Fruit fly (Drosophila melanogaster) whole organism, embryonic: ENCODE measurements around the gene Unc-115b.

ENCODE experiments used
- B-H2 ChIP-seq: fragments of 200-800 bp; sonication (Bioruptor generic); optimal IDR thresholded peaks from 2 replicates; lab custom pipeline; 2018; ENCODE audit warnings: missing biosample characterization, mild to moderate bottlenecking, missing genetic modification characterization
- CG10431 ChIP-seq: fragments of 200-800 bp; sonication (Bioruptor generic); optimal IDR thresholded peaks from 3 replicates; lab custom pipeline; 2018; ENCODE audit warnings: missing biosample characterization, mild to moderate bottlenecking, missing genetic modification characterization
- CG10543 ChIP-seq: fragments of 200-800 bp; sonication (Bioruptor generic); optimal IDR thresholded peaks from 3 replicates; lab custom pipeline; 2017; ENCODE audit warnings: missing biosample characterization, mild to moderate bottlenecking, missing genetic modification characterization, moderate library complexity
- CG11085 ChIP-seq: fragments of 200-800 bp; sonication (Bioruptor generic); IDR thresholded peaks from 2 replicates; pipeline ENCODE4 v1.3.6; 2022; ENCODE audit warnings: missing biosample characterization, missing genetic modification characterization
- CG12659 ChIP-seq: fragments of 200-800 bp; sonication (Bioruptor generic); optimal IDR thresholded peaks from 3 replicates; lab custom pipeline; 2017; ENCODE audit warnings: mild to moderate bottlenecking, missing biosample characterization, missing genetic modification reagents, missing genetic modification characterization
- CG15073 ChIP-seq: fragments of 200-800 bp; sonication (Bioruptor generic); optimal IDR thresholded peaks from 2 replicates; lab custom pipeline; 2016; ENCODE audit warnings: missing biosample characterization, missing genetic modification characterization
- CG16815 ChIP-seq: fragments of 200-800 bp; sonication (Bioruptor generic); optimal IDR thresholded peaks from 3 replicates; lab custom pipeline; 2017; ENCODE audit warnings: missing biosample characterization, mild to moderate bottlenecking, missing genetic modification characterization
- CG16863 ChIP-seq: fragments of 200-800 bp; sonication (Bioruptor generic); optimal IDR thresholded peaks from 3 replicates; lab custom pipeline; 2016; ENCODE audit warnings: missing biosample characterization, missing genetic modification characterization
- CG17385 ChIP-seq: fragments of 200-800 bp; sonication (Bioruptor generic); optimal IDR thresholded peaks from 3 replicates; lab custom pipeline; 2018; ENCODE audit warnings: missing biosample characterization, mild to moderate bottlenecking, missing genetic modification characterization
- CG17568 ChIP-seq: fragments of 200-800 bp; sonication (Bioruptor generic); optimal IDR thresholded peaks from 2 replicates; lab custom pipeline; 2018; ENCODE audit warnings: missing biosample characterization, mild to moderate bottlenecking, missing genetic modification characterization, moderate library complexity
- CG2199 ChIP-seq: fragments of 200-800 bp; sonication (Bioruptor generic); IDR thresholded peaks from 3 replicates; pipeline ENCODE4 v1.3.6; 2022; ENCODE audit warnings: missing biosample characterization, missing genetic modification characterization
- CG4328 ChIP-seq: fragments of 200-800 bp; sonication (Bioruptor generic); optimal IDR thresholded peaks from 3 replicates; lab custom pipeline; 2017; ENCODE audit warnings: missing biosample characterization, missing genetic modification reagents, missing genetic modification characterization
- CG7987 ChIP-seq: fragments of 200-800 bp; sonication (Bioruptor generic); optimal IDR thresholded peaks from 2 replicates; lab custom pipeline; 2018; ENCODE audit warnings: missing biosample characterization, mild to moderate bottlenecking, missing genetic modification characterization, moderate library complexity
- CG8290 ChIP-seq, 3 experiments: fragments of 200-800 bp; sonication (Bioruptor generic); optimal IDR thresholded peaks; 2 replicates each; lab custom pipeline; 2016 to 2019; ENCODE audit warnings: missing biosample characterization in 3 of 3, missing genetic modification characterization in 3 of 3, mild to moderate bottlenecking in 2 of 3, moderate library complexity in 1 of 3
- CG9817 ChIP-seq: fragments of 200-800 bp; sonication (Bioruptor generic); optimal IDR thresholded peaks from 2 replicates; lab custom pipeline; 2018; ENCODE audit warnings: missing biosample characterization, mild to moderate bottlenecking, missing genetic modification characterization, moderate library complexity
- Camta ChIP-seq: fragments of 200-800 bp; sonication (Bioruptor generic); optimal IDR thresholded peaks from 2 replicates; lab custom pipeline; 2016; ENCODE audit warnings: missing biosample characterization, missing genetic modification characterization
- CrebB ChIP-seq: fragments of 200-800 bp; sonication (Bioruptor generic); optimal IDR thresholded peaks from 3 replicates; lab custom pipeline; 2018; ENCODE audit warnings: missing biosample characterization, mild to moderate bottlenecking, missing genetic modification characterization
- Dp ChIP-seq: fragments of 200-800 bp; sonication (Bioruptor generic); optimal IDR thresholded peaks from 2 replicates; lab custom pipeline; 2018; ENCODE audit warnings: missing biosample characterization, mild to moderate bottlenecking, missing genetic modification characterization, moderate library complexity
- Fer1 ChIP-seq: fragments of 200-800 bp; sonication (Bioruptor generic); optimal IDR thresholded peaks from 2 replicates; lab custom pipeline; 2017; ENCODE audit warnings: missing biosample characterization, mild to moderate bottlenecking, missing genetic modification characterization
- Fer2 ChIP-seq: fragments of 200-800 bp; sonication (Bioruptor generic); optimal IDR thresholded peaks from 2 replicates; lab custom pipeline; 2018; ENCODE audit warnings: missing biosample characterization, mild to moderate bottlenecking, missing genetic modification characterization, moderate library complexity
- GATAe ChIP-seq: fragments of 200-800 bp; sonication (Bioruptor generic); conservative IDR thresholded peaks from 2 replicates; pipeline ENCODE4 v1.3.6; 2022; ENCODE audit warnings: missing biosample characterization, missing genetic modification characterization
- Gsc ChIP-seq: fragments of 200-800 bp; sonication (Bioruptor generic); IDR thresholded peaks from 2 replicates; pipeline ENCODE4 v1.3.6; 2022; ENCODE audit warnings: missing biosample characterization, missing genetic modification characterization
- HLH4C ChIP-seq: fragments of 200-800 bp; sonication (Bioruptor generic); IDR thresholded peaks from 3 replicates; pipeline ENCODE4 v1.3.6; 2022; ENCODE audit warnings: missing biosample characterization, missing genetic modification characterization; ENCODE audit not compliant: partially characterized antibody
- MBD-R2 ChIP-seq: fragments of 200-800 bp; sonication (Bioruptor generic); IDR thresholded peaks from 2 replicates; pipeline ENCODE4 v1.3.6; 2022; ENCODE audit warnings: missing biosample characterization, missing genetic modification characterization
- Max ChIP-seq: fragments of 200-800 bp; sonication (Bioruptor generic); optimal IDR thresholded peaks from 2 replicates; lab custom pipeline; 2016; ENCODE audit warnings: missing biosample characterization, mild to moderate bottlenecking, missing genetic modification characterization
- Tbp ChIP-seq: fragments of >200 bp; optimal IDR thresholded peaks from 2 replicates; lab custom pipeline; 2018; ENCODE audit warnings: missing biosample characterization, missing genetic modification characterization
- cg ChIP-seq: fragments of 200-800 bp; sonication (Bioruptor generic); optimal IDR thresholded peaks from 3 replicates; lab custom pipeline; 2019; ENCODE audit warnings: missing biosample characterization, mild to moderate bottlenecking, missing genetic modification characterization, moderate library complexity
- cwo ChIP-seq: fragments of 200-800 bp; sonication (Bioruptor generic); optimal IDR thresholded peaks from 3 replicates; lab custom pipeline; 2017; ENCODE audit warnings: missing biosample characterization, missing genetic modification characterization, mild to moderate bottlenecking, moderate library complexity, missing genetic modification reagents
- gcm ChIP-seq: fragments of 200-800 bp; sonication (Bioruptor generic); optimal IDR thresholded peaks from 2 replicates; lab custom pipeline; 2019; ENCODE audit warnings: missing biosample characterization, mild to moderate bottlenecking, missing genetic modification characterization, moderate library complexity
- gsb-n ChIP-seq: fragments of 200-800 bp; sonication (Bioruptor generic); optimal IDR thresholded peaks from 3 replicates; lab custom pipeline; 2018; ENCODE audit warnings: missing biosample characterization, mild to moderate bottlenecking, missing genetic modification characterization
- lov ChIP-seq, 2 experiments: fragments of 200-800 bp in 1 of 2; fragments of >200 bp in 1 of 2; sonication (Bioruptor generic) in 1 of 2; IDR thresholded peaks in 1 of 2; optimal IDR thresholded peaks in 1 of 2; 2 replicates in 1 of 2; 3 replicates in 1 of 2; pipeline versions ENCODE4 v1.3.6 to Lab custom; 2017 to 2022; ENCODE audit warnings: missing biosample characterization in 1 of 2, missing genetic modification characterization in 1 of 2
- nom ChIP-seq: fragments of 200-800 bp; sonication (Bioruptor generic); optimal IDR thresholded peaks from 2 replicates; lab custom pipeline; 2017; ENCODE audit warnings: missing biosample characterization, missing genetic modification characterization, mild to moderate bottlenecking, moderate library complexity, missing genetic modification reagents
- onecut ChIP-seq: fragments of 200-800 bp; sonication (Bioruptor generic); IDR thresholded peaks from 2 replicates; pipeline ENCODE4 v1.3.6; 2022; ENCODE audit warnings: missing biosample characterization, missing genetic modification characterization
- peb ChIP-seq: fragments of 200-800 bp; sonication (Bioruptor generic); IDR thresholded peaks from 2 replicates; pipeline ENCODE4 v1.3.6; 2022; ENCODE audit warnings: missing biosample characterization, missing genetic modification characterization
- pfk ChIP-seq: fragments of 200-800 bp; sonication (Bioruptor generic); optimal IDR thresholded peaks from 2 replicates; lab custom pipeline; 2018; ENCODE audit warnings: missing biosample characterization, mild to moderate bottlenecking, missing genetic modification characterization, moderate library complexity
- scrt ChIP-seq: fragments of 200-800 bp; sonication (Bioruptor generic); optimal IDR thresholded peaks from 2 replicates; lab custom pipeline; 2018; ENCODE audit warnings: missing biosample characterization, mild to moderate bottlenecking, missing genetic modification characterization, moderate library complexity
- sd ChIP-seq: fragments of 200-800 bp; sonication (Bioruptor generic); optimal IDR thresholded peaks from 3 replicates; lab custom pipeline; 2018; ENCODE audit warnings: missing biosample characterization, mild to moderate bottlenecking, missing genetic modification characterization, moderate library complexity
- slou ChIP-seq: fragments of 200-800 bp; sonication (Bioruptor generic); optimal IDR thresholded peaks from 3 replicates; lab custom pipeline; 2016; ENCODE audit warnings: missing biosample characterization, missing genetic modification characterization
- wek ChIP-seq: fragments of 200-800 bp; sonication (Bioruptor generic); optimal IDR thresholded peaks from 3 replicates; lab custom pipeline; 2018; ENCODE audit warnings: missing biosample characterization, mild to moderate bottlenecking, missing genetic modification characterization, moderate library complexity

The Unc-115b gene

DNA sequence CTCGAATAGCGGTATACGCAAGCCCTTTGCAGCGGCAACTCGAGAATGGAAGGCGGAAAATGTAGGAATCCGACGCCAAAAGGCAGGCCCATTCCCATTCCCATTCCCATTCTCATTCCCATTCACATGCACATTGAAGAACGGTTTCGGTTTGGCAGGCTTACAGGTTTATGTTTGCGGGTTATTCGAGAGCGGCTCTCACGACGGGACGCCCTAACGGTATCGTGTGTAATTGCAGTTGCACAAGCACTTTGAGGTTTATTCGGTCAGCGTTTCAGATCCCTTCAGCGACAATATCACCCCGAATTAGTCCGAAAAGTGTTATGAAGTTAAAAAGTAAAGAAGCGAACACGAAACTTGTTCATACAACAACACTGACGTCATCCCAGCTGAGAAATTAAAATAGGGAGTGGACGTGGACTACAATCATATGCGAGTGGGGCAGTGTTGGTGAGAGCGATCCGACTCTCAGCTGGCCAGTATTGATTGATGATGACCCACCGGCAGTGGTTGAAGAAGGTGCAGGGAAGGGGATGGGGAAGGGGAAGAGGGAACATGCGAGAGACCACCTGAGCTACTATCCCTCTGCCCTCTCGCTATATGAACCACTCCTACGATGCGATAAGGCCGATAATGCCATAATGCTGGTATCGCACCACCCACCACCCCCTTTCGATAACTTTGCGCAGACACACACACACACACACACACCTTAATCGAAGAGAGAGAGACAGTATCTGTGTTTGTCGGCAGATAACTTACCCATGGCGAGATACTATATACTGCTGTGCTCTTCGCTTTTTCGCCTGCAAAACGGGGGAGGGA is 11.8 kb upstream of the Unc-115b start (continued):
- TF ChIP-seq CG10543 (GFP tag; lab: Kevin White, UChicago) (peak; percentile 82), MBD-R2 (GFP tag; lab: Robert Waterston, UW) (no peak), nom (GFP tag; lab: Kevin White, UChicago) (peak; percentile 35), sd (peak; percentile 40), CG16815 (GFP tag; lab: Kevin White, UChicago) (no peak), Tbp (no peak), CG2199 (GFP tag; lab: Robert Waterston, UW) (no peak), scrt (GFP tag; lab: Kevin White, UChicago) (no peak), Gsc (no peak), Fer1 (GFP tag; lab: Kevin White, UChicago) (no peak), CG10431 (GFP tag; lab: Kevin White, UChicago) (no peak), Max (no peak), Dp (GFP tag; lab: Kevin White, UChicago) (no peak), Fer2 (tag; lab: Kevin White, UChicago) (no peak), gcm (GFP tag; lab: Kevin White, UChicago) (peak; percentile 43), CG9817 (tag; lab: Kevin White, UChicago) (no peak), HLH4C (GFP tag; lab: Robert Waterston, UW) (no peak), CG7987 (no peak), gsb-n (tag; lab: Kevin White, UChicago) (no peak), onecut (peak; percentile 88), CG17568 (GFP tag; lab: Kevin White, UChicago) (no peak), CrebB (tag; lab: Kevin White, UChicago) (peak; percentile 36), slou (GFP tag; lab: Kevin White, UChicago) (no peak), Camta (GFP tag; lab: Kevin White, UChicago) (no peak), wek (GFP tag; lab: Kevin White, UChicago) (no peak), lov (optimal IDR thresholded peaks at IDR 0.05; lab: Kevin White, UChicago) (no peak), lov (GFP tag; IDR thresholded peaks at IDR 0.05; lab: Robert Waterston, UW) (no peak), GATAe (no peak), CG15073 (GFP tag; lab: Kevin White, UChicago) (no peak), CG11085 (GFP tag; lab: Robert Waterston, UW) (no peak), cwo (GFP tag; lab: Kevin White, UChicago) (peak; percentile 73), CG8290 (GFP tag; optimal IDR thresholded peaks at IDR 0.05; lab: Kevin White, UChicago) (no peak), CG8290 (tag; optimal IDR thresholded peaks at IDR 0.05; lab: Kevin White, UChicago) (peak in 1 of 2 experiments; percentile 62), CG4328 (no peak), CG16863 (no peak), cg (GFP tag; lab: Kevin White, UChicago) (peak; percentile 98), CG12659 (GFP tag; lab: Kevin White, UChicago) (no peak), peb (no peak), B-H2 (peak; percentile 58), CG17385 (no peak), pfk (GFP tag; lab: Kevin White, UChicago) (no peak)
